Worm (Caenorhabditis elegans): ENCODE results near the gene irg-8.

Gene irg-8

ce11 chrV:432991-433390, 15.5 kb upstream of the irg-8 start:
- TF ChIP-seq C08G9.2 (tag; optimal IDR thresholded peaks at IDR 0.05) (no peak), C38D4.7 (GFP tag; optimal IDR thresholded peaks at IDR 0.05) (no peak), ets-4 (tag; optimal IDR thresholded peaks at IDR 0.05) (no peak), ceh-22 (tag; optimal IDR thresholded peaks at IDR 0.05) (no peak)

ce11 chrV:428844-429243, 11.3 kb upstream of the irg-8 start, which contains the start of gene B0554.4:
TSS of gene B0554.4 (plus strand) at chrV:429144.
- TF ChIP-seq unc-42 (tag; optimal IDR thresholded peaks at IDR 0.05) = no peak
- TF ChIP-seq ceh-30 (tag; optimal IDR thresholded peaks at IDR 0.05) = no peak
- TF ChIP-seq ahr-1 (tag; optimal IDR thresholded peaks at IDR 0.05) = no peak
- no peak for TF ChIP-seq lim-6 (tag; optimal IDR thresholded peaks at IDR 0.05)
- no peak for TF ChIP-seq sdc-2 (tag; optimal IDR thresholded peaks at IDR 0.05)
- no peak for TF ChIP-seq ceh-19 (GFP tag; optimal IDR thresholded peaks at IDR 0.05)
- TF ChIP-seq hlh-8 (tag; optimal IDR thresholded peaks at IDR 0.05) = no peak
- TF ChIP-seq pat-9 (tag; optimal IDR thresholded peaks at IDR 0.05) = no peak
- no peak for TF ChIP-seq che-1 (tag; optimal IDR thresholded peaks at IDR 0.05)
- no peak for TF ChIP-seq pros-1 (tag; optimal IDR thresholded peaks at IDR 0.05)
- no peak for TF ChIP-seq fkh-10 (GFP tag; optimal IDR thresholded peaks at IDR 0.05)
- no peak for TF ChIP-seq ceh-24 (tag; optimal IDR thresholded peaks at IDR 0.05)
- no peak for TF ChIP-seq fax-1 (tag; optimal IDR thresholded peaks at IDR 0.05)

ce11 chrV:424140-424539, 6.6 kb upstream of the irg-8 start, which contains the start of gene B0554.5:
TSS of gene B0554.5 (plus strand) at chrV:424440.
- TF ChIP-seq ceh-2 (tag; optimal IDR thresholded peaks at IDR 0.05) (no peak), hlh-15 (tag; optimal IDR thresholded peaks at IDR 0.05) (no peak), hlh-8 (tag; optimal IDR thresholded peaks at IDR 0.05) (no peak), hlh-6 (tag; optimal IDR thresholded peaks at IDR 0.05) (no peak), ceh-6 (GFP tag; optimal IDR thresholded peaks at IDR 0.05) (no peak), elt-2 (tag; optimal IDR thresholded peaks at IDR 0.05) (no peak), gmeb-2 (tag; optimal IDR thresholded peaks at IDR 0.05) (no peak), ahr-1 (tag; optimal IDR thresholded peaks at IDR 0.05) (no peak), ceh-45 (GFP tag; IDR thresholded peaks at IDR 0.05) (no peak), mec-3 (tag; optimal IDR thresholded peaks at IDR 0.05; ENCODE audit: borderline replicate concordance) (no peak)

ce11 chrV:422133-422532, 4.6 kb upstream of the irg-8 start, which contains the start of gene dod-20:
TSS of gene dod-20 (plus strand) at chrV:422433.
- TF ChIP-seq nfya-1 (tag; optimal IDR thresholded peaks at IDR 0.05) (no peak), ceh-24 (tag; optimal IDR thresholded peaks at IDR 0.05) (no peak), ztf-16 (tag; optimal IDR thresholded peaks at IDR 0.05) (no peak), ceh-31 (tag; optimal IDR thresholded peaks at IDR 0.05) (no peak), K09A11.1 (tag; optimal IDR thresholded peaks at IDR 0.05; ENCODE audit: insufficient read depth) (no peak), unc-3 (GFP tag; conservative IDR thresholded peaks at IDR 0.05) (no peak), unc-3 (tag; optimal IDR thresholded peaks at IDR 0.05) (no peak), ceh-6 (GFP tag; optimal IDR thresholded peaks at IDR 0.05) (no peak), F13H6.1 (tag; optimal IDR thresholded peaks at IDR 0.05) (no peak), pax-1 (tag; optimal IDR thresholded peaks at IDR 0.05) (no peak)

ce11 chrV:418432-418831, 926 bp upstream of the irg-8 start, which contains the start of gene Y39D8A.1:
TSS of gene Y39D8A.1 (plus strand) at chrV:418732.
- TF ChIP-seq che-1 (tag; optimal IDR thresholded peaks at IDR 0.05) = no peak
- no peak for TF ChIP-seq pat-9 (tag; optimal IDR thresholded peaks at IDR 0.05)
- TF ChIP-seq ceh-34 (tag; optimal IDR thresholded peaks at IDR 0.05) = no peak
- no peak for TF ChIP-seq madf-2 (tag; optimal IDR thresholded peaks at IDR 0.05)
- TF ChIP-seq F13H6.1 (tag; optimal IDR thresholded peaks at IDR 0.05) = no peak
- no peak for TF ChIP-seq unc-42 (tag; optimal IDR thresholded peaks at IDR 0.05)
- TF ChIP-seq ceh-30 (tag; optimal IDR thresholded peaks at IDR 0.05) = no peak
- no peak for TF ChIP-seq ref-2 (tag; optimal IDR thresholded peaks at IDR 0.05)
- no peak for TF ChIP-seq nfya-1 (tag; optimal IDR thresholded peaks at IDR 0.05)
- no peak for TF ChIP-seq dve-1 (tag; optimal IDR thresholded peaks at IDR 0.05)
- no peak for TF ChIP-seq K02D7.2 (tag; optimal IDR thresholded peaks at IDR 0.05)
- no peak for TF ChIP-seq ceh-2 (tag; optimal IDR thresholded peaks at IDR 0.05)
- TF ChIP-seq hlh-30 (tag; optimal IDR thresholded peaks at IDR 0.05; ENCODE audit: insufficient read depth) = no peak
- TF ChIP-seq ceh-6 (GFP tag; optimal IDR thresholded peaks at IDR 0.05) = no peak
